Worm (Caenorhabditis elegans): ENCODE results near the gene C14E2.1.
A peak's percentile ranks its signal among the peaks of the same experiment; 100 is the strongest.

The C14E2.1 gene

ce11 chrX:1837703-1838102 is 11.4 kb downstream of the C14E2.1 start (continued):
- no peak for TF ChIP-seq egl-27 (tag; optimal IDR thresholded peaks at IDR 0.05)
- peak; percentile 68 to 69; a peak in 1 of 4 replicates for TF ChIP-seq madf-5 (GFP tag; IDR thresholded peaks at IDR 0.05)
- no peak for TF ChIP-seq ceh-82 (tag; optimal IDR thresholded peaks at IDR 0.05)
- peak; percentile 83 for TF ChIP-seq vab-7 (GFP tag; IDR thresholded peaks at IDR 0.05)
- peak; percentile 96 for TF ChIP-seq duxl-1 (tag; optimal IDR thresholded peaks at IDR 0.05; ENCODE audit: poor library complexity)
- TF ChIP-seq attf-4 (tag; optimal IDR thresholded peaks at IDR 0.05): no peak
- no peak for TF ChIP-seq nhr-76 (tag; optimal IDR thresholded peaks at IDR 0.05)
- TF ChIP-seq ztf-11 (tag; optimal IDR thresholded peaks at IDR 0.05): no peak
- peak; percentile 72 for TF ChIP-seq Y5F2A.4 (GFP tag; optimal IDR thresholded peaks at IDR 0.05)
- TF ChIP-seq jun-1 (tag; optimal IDR thresholded peaks at IDR 0.05): peak; percentile 9
- 0 out of 2 replicates have a peak, but pooled peaks have one; percentile 35 for TF ChIP-seq ZK337.2 (GFP tag; IDR thresholded peaks at IDR 0.05)
- TF ChIP-seq ama-1 (optimal IDR thresholded peaks at IDR 0.05): no peak
- no peak for TF ChIP-seq nhr-111 (GFP tag; optimal IDR thresholded peaks at IDR 0.05)
- no peak for TF ChIP-seq mdl-1 (tag; optimal IDR thresholded peaks at IDR 0.05)
- TF ChIP-seq unc-39 (tag; optimal IDR thresholded peaks at IDR 0.05): no peak
- TF ChIP-seq nhr-41 (GFP tag; IDR thresholded peaks at IDR 0.05): peak; percentile 73; the same call in 1 of the 2 replicates
- peak; percentile 51 for TF ChIP-seq dmd-6 (GFP tag; IDR thresholded peaks at IDR 0.05)
- no peak for TF ChIP-seq R02D3.7 (tag; optimal IDR thresholded peaks at IDR 0.05)
- no peak for TF ChIP-seq daf-19 (GFP tag; conservative IDR thresholded peaks at IDR 0.05)
- TF ChIP-seq php-3 (GFP tag; IDR thresholded peaks at IDR 0.05): no peak
- TF ChIP-seq Y75B8A.6 (GFP tag; IDR thresholded peaks at IDR 0.05): peak; percentile 75
- TF ChIP-seq nhr-77 (tag; optimal IDR thresholded peaks at IDR 0.05): no peak
- TF ChIP-seq sdz-12 (GFP tag; optimal IDR thresholded peaks at IDR 0.05): peak; percentile 76
- TF ChIP-seq zip-11 (GFP tag; IDR thresholded peaks at IDR 0.05): 0 out of 2 replicates have a peak, but pooled peaks have one; percentile 37
- TF ChIP-seq unc-130 (GFP tag; optimal IDR thresholded peaks at IDR 0.05): peak; percentile 54
- TF ChIP-seq hif-1 (tag; optimal IDR thresholded peaks at IDR 0.05): peak in 1 of 2 experiments; percentile 54
- TF ChIP-seq daf-12 (tag; optimal IDR thresholded peaks at IDR 0.05): no peak
- TF ChIP-seq pha-4 (GFP tag; IDR thresholded peaks at IDR 0.05): peak; percentile 85
- no peak for TF ChIP-seq pha-4 (tag; optimal IDR thresholded peaks at IDR 0.05)
- TF ChIP-seq aly-2 (tag; optimal IDR thresholded peaks at IDR 0.05): no peak
- TF ChIP-seq rbr-2 (tag; optimal IDR thresholded peaks at IDR 0.05): peak; percentile 52
- TF ChIP-seq ces-1 (GFP tag; optimal IDR thresholded peaks at IDR 0.05): no peak
- TF ChIP-seq Y105C5A.15 (GFP tag; IDR thresholded peaks at IDR 0.05): 0 out of 2 replicates have a peak, but pooled peaks have one; percentile 26
- TF ChIP-seq fos-1 (tag; optimal IDR thresholded peaks at IDR 0.05): no peak
- no peak for TF ChIP-seq nhr-28 (tag; optimal IDR thresholded peaks at IDR 0.05)
- TF ChIP-seq mdt-29 (GFP tag; IDR thresholded peaks at IDR 0.05): no peak
- peak; percentile 66 for TF ChIP-seq set-16 (GFP tag; IDR thresholded peaks at IDR 0.05)
- TF ChIP-seq nhr-42 (GFP tag; IDR thresholded peaks at IDR 0.05): peak; percentile 71; the same call in 1 of the 2 replicates
- TF ChIP-seq F37D6.2 (tag; optimal IDR thresholded peaks at IDR 0.05): peak; percentile 23
- TF ChIP-seq lin-29 (GFP tag; IDR thresholded peaks at IDR 0.05): no peak
- peak; percentile 82 for TF ChIP-seq D1046.2 (GFP tag; IDR thresholded peaks at IDR 0.05)
- TF ChIP-seq spr-3 (GFP tag; optimal IDR thresholded peaks at IDR 0.05): peak; percentile 23
- TF ChIP-seq ceh-32 (tag; optimal IDR thresholded peaks at IDR 0.05; ENCODE audit: poor library complexity): no peak
- TF ChIP-seq tra-1 (GFP tag; IDR thresholded peaks at IDR 0.05): peak; percentile 86
- no peak for TF ChIP-seq nhr-11 (tag; optimal IDR thresholded peaks at IDR 0.05)
- TF ChIP-seq snpc-4 (tag; optimal IDR thresholded peaks at IDR 0.05): no peak
- TF ChIP-seq mxl-3 (GFP tag; optimal IDR thresholded peaks at IDR 0.05): peak; percentile 47
- peak; percentile 33 for TF ChIP-seq aha-1 (tag)
- TF ChIP-seq nhr-48 (tag; optimal IDR thresholded peaks at IDR 0.05): peak; percentile 2
- peak; percentile 62 for TF ChIP-seq madf-9 (GFP tag; conservative IDR thresholded peaks at IDR 0.05)
- TF ChIP-seq mep-1 (tag; optimal IDR thresholded peaks at IDR 0.05): no peak
- peak; percentile 96 for TF ChIP-seq F26F4.8 (GFP tag; conservative IDR thresholded peaks at IDR 0.05)
- no peak for TF ChIP-seq ceh-62 (tag; optimal IDR thresholded peaks at IDR 0.05)

Measured in whole organism, L4 larva.